Fruit fly (Drosophila melanogaster) whole organism, prepupa: Measurements from ENCODE around the gene CG18063.

ENCODE experiments used
- Blimp-1 ChIP-seq: fragments of 200-800 bp; sonication (Bioruptor generic); optimal IDR thresholded peaks from 3 replicates; lab custom pipeline; 2017; ENCODE audit warnings: missing biosample characterization, missing genetic modification characterization, mild to moderate bottlenecking, moderate library complexity, missing genetic modification reagents
- CG10631 ChIP-seq: fragments of 200-800 bp; sonication (Bioruptor generic); optimal IDR thresholded peaks from 2 replicates; lab custom pipeline; 2016; ENCODE audit warnings: missing biosample characterization, missing genetic modification characterization
- CG10669 ChIP-seq: fragments of 200-800 bp; sonication (Bioruptor generic); optimal IDR thresholded peaks from 3 replicates; lab custom pipeline; 2018; ENCODE audit warnings: missing biosample characterization, mild to moderate bottlenecking, missing genetic modification characterization, moderate library complexity
- CG16779 ChIP-seq: fragments of 200-800 bp; sonication (Bioruptor generic); optimal IDR thresholded peaks from 3 replicates; lab custom pipeline; 2017; ENCODE audit warnings: missing biosample characterization, mild to moderate bottlenecking, missing genetic modification characterization
- CG31627 ChIP-seq: fragments of 200-800 bp; sonication (Bioruptor generic); optimal IDR thresholded peaks from 3 replicates; lab custom pipeline; 2016; ENCODE audit warnings: missing biosample characterization, missing genetic modification characterization
- CG4318 ChIP-seq: fragments of 200-800 bp; sonication (Bioruptor generic); optimal IDR thresholded peaks from 3 replicates; lab custom pipeline; 2017; ENCODE audit warnings: missing biosample characterization, mild to moderate bottlenecking, missing genetic modification characterization
- CG6276 ChIP-seq: fragments of 200-800 bp; sonication (Bioruptor generic); optimal IDR thresholded peaks from 2 replicates; lab custom pipeline; 2017; ENCODE audit warnings: missing biosample characterization, mild to moderate bottlenecking, missing genetic modification characterization
- CG6792 ChIP-seq: fragments of 200-800 bp; sonication (Bioruptor generic); optimal IDR thresholded peaks from 3 replicates; lab custom pipeline; 2016; ENCODE audit warnings: missing biosample characterization, missing genetic modification characterization
- CG6854 ChIP-seq: fragments of 200-800 bp; sonication (Bioruptor generic); optimal IDR thresholded peaks from 2 replicates; lab custom pipeline; 2017; ENCODE audit warnings: missing biosample characterization, mild to moderate bottlenecking, missing genetic modification characterization
- CG8119 ChIP-seq: fragments of 200-800 bp; sonication (Bioruptor generic); IDR thresholded peaks from 3 replicates; pipeline ENCODE4 v1.3.6; 2022; ENCODE audit warnings: missing biosample characterization, missing genetic modification characterization
- CG8319 ChIP-seq: fragments of 200-800 bp; sonication (Bioruptor generic); optimal IDR thresholded peaks from 3 replicates; lab custom pipeline; 2016; ENCODE audit warnings: missing biosample characterization, missing genetic modification characterization
- CG9139 ChIP-seq: fragments of 200-800 bp; sonication (Bioruptor generic); optimal IDR thresholded peaks from 3 replicates; lab custom pipeline; 2017; ENCODE audit warnings: missing biosample characterization, mild to moderate bottlenecking, missing genetic modification characterization
- Eip75B ChIP-seq: fragments of 200-800 bp; sonication (Bioruptor generic); optimal IDR thresholded peaks from 3 replicates; lab custom pipeline; 2016; ENCODE audit warnings: missing biosample characterization, missing genetic modification characterization
- Eip93F ChIP-seq: fragments of 200-800 bp; sonication (Bioruptor generic); optimal IDR thresholded peaks from 2 replicates; lab custom pipeline; 2016; ENCODE audit warnings: missing biosample characterization, mild to moderate bottlenecking, missing genetic modification characterization
- Ets21C ChIP-seq: fragments of 200-800 bp; sonication (Bioruptor generic); optimal IDR thresholded peaks from 3 replicates; lab custom pipeline; 2016; ENCODE audit warnings: missing biosample characterization, missing genetic modification characterization
- Hr38 ChIP-seq: sonication (Bioruptor generic); optimal IDR thresholded peaks from 2 replicates; lab custom pipeline; 2016; ENCODE audit warnings: missing biosample characterization, missing genetic modification characterization
- Sox102F ChIP-seq: fragments of 200-800 bp; sonication (Bioruptor generic); optimal IDR thresholded peaks from 2 replicates; lab custom pipeline; 2016; ENCODE audit warnings: missing biosample characterization, mild to moderate bottlenecking, missing genetic modification characterization
- Sox14 ChIP-seq: fragments of 200-800 bp; sonication (Bioruptor generic); optimal IDR thresholded peaks from 3 replicates; lab custom pipeline; 2016; ENCODE audit warnings: missing biosample characterization, missing genetic modification characterization
- achi ChIP-seq: fragments of 200-800 bp; sonication (Bioruptor generic); optimal IDR thresholded peaks from 3 replicates; lab custom pipeline; 2016; ENCODE audit warnings: missing biosample characterization, missing genetic modification characterization
- cyc ChIP-seq: fragments of 200-800 bp; sonication (Bioruptor generic); optimal IDR thresholded peaks from 3 replicates; lab custom pipeline; 2016; ENCODE audit warnings: missing biosample characterization, missing genetic modification characterization
- fd85E ChIP-seq: fragments of 200-800 bp; sonication (Bioruptor generic); optimal IDR thresholded peaks from 3 replicates; lab custom pipeline; 2016; ENCODE audit warnings: missing biosample characterization, missing genetic modification characterization
- fkh ChIP-seq: fragments of 200-800 bp; sonication (Bioruptor generic); optimal IDR thresholded peaks from 3 replicates; lab custom pipeline; 2017; ENCODE audit warnings: missing biosample characterization, mild to moderate bottlenecking, missing genetic modification characterization, moderate library complexity
- net ChIP-seq: fragments of 200-800 bp; sonication (Bioruptor generic); optimal IDR thresholded peaks from 3 replicates; lab custom pipeline; 2016; ENCODE audit warnings: missing biosample characterization, missing genetic modification characterization
- topi ChIP-seq: fragments of 200-800 bp; sonication (Bioruptor generic); optimal IDR thresholded peaks from 3 replicates; lab custom pipeline; 2016; ENCODE audit warnings: missing biosample characterization, missing genetic modification characterization

The CG18063 gene

dm6 chr2L:16004025-16004424 is 46.4 kb downstream of the CG18063 start, which contains the start of the genes CG13245 and CG43816:
Gene CG13245, plus strand, starts transcription at chr2L:16004325.
Gene CG43816, plus strand, starts transcription at chr2L:16004325.
- TF ChIP-seq CG4318 (no peak), CG10631 (GFP tag; lab: Kevin White, UChicago) (no peak), net (no peak), achi (GFP tag; lab: Kevin White, UChicago) (no peak), CG8319 (no peak), Sox14 (no peak), CG31627 (GFP tag; lab: Kevin White, UChicago) (no peak), CG6276 (GFP tag; lab: Kevin White, UChicago) (no peak), Blimp-1 (GFP tag; lab: Kevin White, UChicago) (no peak), cyc (GFP tag; lab: Kevin White, UChicago) (no peak), CG9139 (GFP tag; lab: Kevin White, UChicago) (no peak), fd85E (GFP tag; lab: Kevin White, UChicago) (no peak), CG6854 (GFP tag; lab: Kevin White, UChicago) (no peak), Sox102F (GFP tag; lab: Kevin White, UChicago) (no peak), CG16779 (tag; lab: Kevin White, UChicago) (no peak)
- TF ChIP-seq, all 60 proteins: peak for 0

- TF ChIP-seq CG6792 (GFP tag; lab: Kevin White, UChicago) (no peak), Blimp-1 (GFP tag; lab: Kevin White, UChicago) (no peak), Hr38 (GFP tag; lab: Kevin White, UChicago) (no peak), Eip75B (no peak), Ets21C (GFP tag; lab: Kevin White, UChicago) (no peak), topi (GFP tag; lab: Kevin White, UChicago) (no peak), CG8119 (no peak), CG10669 (no peak), fkh (GFP tag; lab: Kevin White, UChicago) (no peak), net (no peak), Eip93F (GFP tag; lab: Kevin White, UChicago) (no peak), CG31627 (GFP tag; lab: Kevin White, UChicago) (no peak)
Observed at dm6 chr2L:16006179-16006578, 48.5 kb downstream of the CG18063 start, which contains the start of gene CG31820. Gene CG31820, minus strand, starts transcription at chr2L:16006279.
